Fruit fly (Drosophila melanogaster): ENCODE measurements around the gene Cpr62Bb.

Cpr62Bb gene

DNA sequence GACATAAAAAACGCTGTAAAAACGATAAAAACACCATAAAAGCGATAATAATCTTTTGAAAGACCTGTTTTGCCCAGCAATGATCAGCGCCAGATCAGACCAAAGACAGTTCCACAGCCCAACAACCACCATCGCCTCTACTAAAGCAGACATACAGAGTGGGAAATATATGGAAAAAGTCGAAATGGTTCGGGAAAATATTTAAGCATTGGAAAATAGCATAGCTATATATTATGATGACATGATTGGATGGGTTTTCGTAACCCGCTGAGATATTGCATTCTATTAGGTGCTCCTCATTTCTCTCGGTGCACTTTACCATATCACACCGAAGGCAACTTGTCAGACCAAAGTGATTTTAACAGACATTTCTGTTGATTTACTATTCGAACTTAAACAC, 26.3 kb downstream of the Cpr62Bb start (continued):
- TF ChIP-seq Blimp-1 (GFP tag; optimal IDR thresholded peaks at IDR 0.05): peak; percentile 83
- no peak for TF ChIP-seq CG7963 (GFP tag; IDR thresholded peaks at IDR 0.05; ENCODE audit: partially characterized antibody)
- TF ChIP-seq Optix (GFP tag; IDR thresholded peaks at IDR 0.05): peak; percentile 91
- TF ChIP-seq Ets65A (GFP tag): peak; percentile 96
- TF ChIP-seq dm (GFP tag; optimal IDR thresholded peaks at IDR 0.05): peak; percentile 67
- peak; percentile 78 for TF ChIP-seq gcm (GFP tag; optimal IDR thresholded peaks at IDR 0.05)
- peak; percentile 74 for TF ChIP-seq CG13775 (GFP tag; optimal IDR thresholded peaks at IDR 0.05)
- peak; percentile 87 for TF ChIP-seq CG33213 (GFP tag; optimal IDR thresholded peaks at IDR 0.05)
- TF ChIP-seq ind (GFP tag; optimal IDR thresholded peaks at IDR 0.05): peak; percentile 91
- TF ChIP-seq CoRest (tag; optimal IDR thresholded peaks at IDR 0.05): peak; percentile 90
- peak; percentile 93 for TF ChIP-seq CG32532 (GFP tag; IDR thresholded peaks at IDR 0.05)
- peak; percentile 71; the same call in 2 of the 3 replicates for TF ChIP-seq croc (GFP tag; conservative IDR thresholded peaks at IDR 0.05)
- peak; percentile 73 for TF ChIP-seq Bdp1 (GFP tag; optimal IDR thresholded peaks at IDR 0.05)
- no peak for TF ChIP-seq sc (optimal IDR thresholded peaks at IDR 0.05)
- TF ChIP-seq sc (GFP tag; optimal IDR thresholded peaks at IDR 0.05): no peak
- peak; percentile 55 for TF ChIP-seq CG18011 (GFP tag; optimal IDR thresholded peaks at IDR 0.05)
- peak; percentile 84 for TF ChIP-seq Asciz (GFP tag; optimal IDR thresholded peaks at IDR 0.05)
- peak; percentile 83 for TF ChIP-seq CG8944 (GFP tag; optimal IDR thresholded peaks at IDR 0.05)
- TF ChIP-seq dan (GFP tag; IDR thresholded peaks at IDR 0.05): no peak
- peak; percentile 81 for TF ChIP-seq cwo (GFP tag; optimal IDR thresholded peaks at IDR 0.05)
- peak; percentile 47 for TF ChIP-seq Hand (GFP tag; optimal IDR thresholded peaks at IDR 0.05)
- peak; percentile 84 for TF ChIP-seq fd96Cb (tag; optimal IDR thresholded peaks at IDR 0.05)
- TF ChIP-seq pzg (GFP tag; optimal IDR thresholded peaks at IDR 0.05): peak; percentile 14
- TF ChIP-seq gce (GFP tag; IDR thresholded peaks at IDR 0.05): peak; percentile 84; the same call in 1 of the 3 replicates
- TF ChIP-seq CG42726 (GFP tag; IDR thresholded peaks at IDR 0.05; ENCODE audit: partially characterized antibody): no peak
- peak; percentile 89 for TF ChIP-seq CG1647 (GFP tag; optimal IDR thresholded peaks at IDR 0.05)
- peak; percentile 73 for TF ChIP-seq CG6854 (GFP tag; optimal IDR thresholded peaks at IDR 0.05)
- no peak for TF ChIP-seq cad (GFP tag; optimal IDR thresholded peaks at IDR 0.05)
- peak; percentile 86; the same call in 2 of the 3 replicates for TF ChIP-seq ase (GFP tag; IDR thresholded peaks at IDR 0.05)
- no peak for TF ChIP-seq BEAF-32 (GFP tag; optimal IDR thresholded peaks at IDR 0.05)
- peak; percentile 82 for TF ChIP-seq sr (GFP tag; IDR thresholded peaks at IDR 0.05)
- peak; percentile 74 for TF ChIP-seq mirr (GFP tag; optimal IDR thresholded peaks at IDR 0.05)
- TF ChIP-seq CG4328 (GFP tag; optimal IDR thresholded peaks at IDR 0.05): no peak
- TF ChIP-seq CG7556 (GFP tag; optimal IDR thresholded peaks at IDR 0.05): peak; percentile 85
- peak; percentile 79 for TF ChIP-seq CG11560 (tag; IDR thresholded peaks at IDR 0.05)
- peak; percentile 53 for TF ChIP-seq Lim3 (GFP tag; IDR thresholded peaks at IDR 0.05)
- peak; percentile 88 for TF ChIP-seq CG16779 (GFP tag; IDR thresholded peaks at IDR 0.05)
- TF ChIP-seq Mes4 (GFP tag; optimal IDR thresholded peaks at IDR 0.05): peak; percentile 81
- TF ChIP-seq Atf6 (GFP tag; IDR thresholded peaks at IDR 0.05): peak; percentile 95
- peak; percentile 5 for TF ChIP-seq stwl (tag; optimal IDR thresholded peaks at IDR 0.05)
- peak; percentile 92 for TF ChIP-seq CG7372 (GFP tag; IDR thresholded peaks at IDR 0.05)
- TF ChIP-seq hbn (GFP tag; IDR thresholded peaks at IDR 0.05; ENCODE audit: partially characterized antibody): no peak
- TF ChIP-seq CG5180 (GFP tag; optimal IDR thresholded peaks at IDR 0.05): peak; percentile 76
- TF ChIP-seq HHEX (GFP tag; optimal IDR thresholded peaks at IDR 0.05): peak; percentile 88
- peak; percentile 81 for TF ChIP-seq ERR (GFP tag; optimal IDR thresholded peaks at IDR 0.05)
- TF ChIP-seq sens-2 (GFP tag; IDR thresholded peaks at IDR 0.05): peak; percentile 85
- TF ChIP-seq Dad (GFP tag; optimal IDR thresholded peaks at IDR 0.05): peak; percentile 89
- peak; percentile 44 for TF ChIP-seq trem (tag; optimal IDR thresholded peaks at IDR 0.05)
- TF ChIP-seq D19B (GFP tag; optimal IDR thresholded peaks at IDR 0.05): peak; percentile 70
- peak; percentile 86 for TF ChIP-seq wdn (GFP tag; IDR thresholded peaks at IDR 0.05)
- TF ChIP-seq Chrac-16 (GFP tag; optimal IDR thresholded peaks at IDR 0.05): peak; percentile 87
